Fruit fly (Drosophila melanogaster): ENCODE data around the gene CG14322.

Gene CG14322

DNA sequence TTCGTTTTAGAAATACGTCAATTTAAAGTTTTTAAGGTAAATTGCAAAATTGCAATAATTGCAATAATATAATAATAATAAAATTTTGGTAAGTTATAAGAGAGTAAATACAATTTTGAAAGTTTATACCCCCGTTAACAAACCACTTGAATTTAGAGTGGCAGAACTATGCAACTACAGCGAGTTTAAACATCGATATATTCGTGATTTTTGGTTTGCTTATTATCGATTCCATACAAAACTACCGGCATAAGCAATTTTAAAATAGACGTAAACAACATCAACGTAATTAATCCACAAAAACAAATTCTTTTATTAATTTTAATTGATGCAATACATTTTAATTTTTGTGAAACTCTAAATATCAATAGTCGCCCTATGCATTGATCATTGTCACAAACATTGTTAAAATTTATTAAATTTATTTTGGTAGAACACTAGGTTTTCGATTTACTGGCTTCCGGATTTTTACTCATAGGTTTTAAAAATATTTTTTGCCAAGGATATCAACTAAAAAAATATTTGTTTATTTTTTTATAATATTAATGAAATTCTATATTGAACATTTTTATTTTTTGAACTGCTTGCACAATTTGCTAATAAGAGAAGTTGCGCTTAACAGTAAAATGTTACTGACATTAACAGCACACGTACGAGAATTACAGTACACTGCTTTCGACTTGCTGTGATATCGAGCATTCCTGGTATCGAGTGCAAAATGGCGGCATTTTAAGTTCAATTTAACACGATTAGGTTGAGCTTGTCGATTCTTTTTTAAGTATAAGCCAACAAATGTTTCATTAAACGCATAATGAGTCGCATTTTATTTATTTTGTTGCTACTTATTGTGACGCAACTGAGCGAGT lies 71.5 kb downstream of the CG14322 start, which contains the start of gene Pxt (continued):
- TF ChIP-seq Doc3 (GFP tag; IDR thresholded peaks at IDR 0.05; ENCODE audit: partially characterized antibody) (no peak; the same call in 2 of the 3 replicates), dysf (GFP tag; IDR thresholded peaks at IDR 0.05) (no peak), Drgx (GFP tag; IDR thresholded peaks at IDR 0.05) (no peak), CG31441 (GFP tag; IDR thresholded peaks at IDR 0.05) (0 out of 2 replicates have a peak, but pooled peaks have one; percentile 18), Sox100B (GFP tag; optimal IDR thresholded peaks at IDR 0.05) (peak; percentile 8), Lhr (GFP tag; optimal IDR thresholded peaks at IDR 0.05) (peak; percentile 5), pum (GFP tag; optimal IDR thresholded peaks at IDR 0.05) (no peak), CG12659 (GFP tag; optimal IDR thresholded peaks at IDR 0.05) (peak; percentile 23), CG10979 (tag; optimal IDR thresholded peaks at IDR 0.05) (no peak), dmrt99B (tag; optimal IDR thresholded peaks at IDR 0.05) (no peak), BtbVII (GFP tag; optimal IDR thresholded peaks at IDR 0.05) (no peak)
